Fruit fly (Drosophila melanogaster) whole organism, embryonic: ENCODE data around the gene Irbp18.

ENCODE experiments used
- B-H1 ChIP-seq: fragments of 200-800 bp; sonication (Bioruptor generic); IDR thresholded peaks from 3 replicates; pipeline ENCODE4 v1.3.6; 2022; ENCODE audit warnings: missing biosample characterization, missing genetic modification characterization
- Bteb2 ChIP-seq: fragments of 200-800 bp; sonication (Bioruptor generic); optimal IDR thresholded peaks from 2 replicates; lab custom pipeline; 2016; ENCODE audit warnings: missing biosample characterization, missing genetic modification characterization
- C15 ChIP-seq: fragments of 200-800 bp; sonication (Bioruptor generic); IDR thresholded peaks from 3 replicates; pipeline ENCODE4 v1.3.6; 2022; ENCODE audit warnings: missing biosample characterization, missing genetic modification characterization
- CG1024 ChIP-seq: fragments of 200-800 bp; sonication (Bioruptor generic); IDR thresholded peaks from 2 replicates; pipeline ENCODE4 v1.3.6; 2022; ENCODE audit warnings: missing biosample characterization, missing genetic modification characterization
- CG10267 ChIP-seq: fragments of 200-800 bp; sonication (Bioruptor generic); optimal IDR thresholded peaks from 2 replicates; lab custom pipeline; 2018; ENCODE audit warnings: missing biosample characterization, mild to moderate bottlenecking, missing genetic modification characterization, moderate library complexity
- CG10366 ChIP-seq: fragments of 200-800 bp; sonication (Bioruptor generic); IDR thresholded peaks from 2 replicates; pipeline ENCODE4 v1.3.6; 2022; ENCODE audit warnings: missing biosample characterization, missing genetic modification characterization
- CG10959 ChIP-seq: fragments of 200-800 bp; sonication (Bioruptor generic); IDR thresholded peaks from 2 replicates; pipeline ENCODE4 v1.3.6; 2022; ENCODE audit warnings: missing biosample characterization, missing genetic modification characterization
- CG12219 ChIP-seq: fragments of 200-800 bp; sonication (Bioruptor generic); optimal IDR thresholded peaks from 3 replicates; lab custom pipeline; 2018; ENCODE audit warnings: missing biosample characterization, mild to moderate bottlenecking, missing genetic modification characterization
- CG12299 ChIP-seq: fragments of 200-800 bp; sonication (Bioruptor generic); optimal IDR thresholded peaks from 2 replicates; lab custom pipeline; 2018; ENCODE audit warnings: missing biosample characterization, mild to moderate bottlenecking, missing genetic modification characterization
- CG12744 ChIP-seq: fragments of 200-800 bp; sonication (Bioruptor generic); optimal IDR thresholded peaks from 2 replicates; lab custom pipeline; 2016; ENCODE audit warnings: missing biosample characterization, missing genetic modification characterization
- CG1603 ChIP-seq: fragments of 200-800 bp; sonication (Bioruptor generic); optimal IDR thresholded peaks from 2 replicates; lab custom pipeline; 2019; ENCODE audit warnings: missing biosample characterization, mild to moderate bottlenecking, missing genetic modification characterization, moderate library complexity
- CG16815 ChIP-seq: fragments of 200-800 bp; sonication (Bioruptor generic); optimal IDR thresholded peaks from 3 replicates; lab custom pipeline; 2017; ENCODE audit warnings: missing biosample characterization, mild to moderate bottlenecking, missing genetic modification characterization
- CG2712 ChIP-seq: fragments of 200-800 bp; optimal IDR thresholded peaks from 3 replicates; lab custom pipeline; 2019; ENCODE audit warnings: missing biosample characterization, mild to moderate bottlenecking, missing genetic modification characterization, moderate library complexity
- CG30020 ChIP-seq: fragments of 200-800 bp; optimal IDR thresholded peaks from 2 replicates; lab custom pipeline; 2019; ENCODE audit warnings: missing biosample characterization, mild to moderate bottlenecking, missing genetic modification characterization, moderate library complexity
- CG31224 ChIP-seq: fragments of 200-800 bp; sonication (Bioruptor generic); IDR thresholded peaks from 2 replicates; pipeline ENCODE4 v1.3.6; 2022; ENCODE audit warnings: missing biosample characterization, missing genetic modification characterization
- CG4282 ChIP-seq: fragments of 200-800 bp; sonication (Bioruptor generic); optimal IDR thresholded peaks from 2 replicates; lab custom pipeline; 2016; ENCODE audit warnings: missing biosample characterization, missing genetic modification characterization
- CG4404 ChIP-seq: fragments of 200-800 bp; sonication (Bioruptor generic); IDR thresholded peaks from 2 replicates; pipeline ENCODE4 v1.3.6; 2022; ENCODE audit warnings: missing biosample characterization, missing genetic modification characterization
- CG6854 ChIP-seq: fragments of 200-800 bp; sonication (Bioruptor generic); optimal IDR thresholded peaks from 3 replicates; lab custom pipeline; 2017; ENCODE audit warnings: missing biosample characterization, mild to moderate bottlenecking, missing genetic modification characterization
- CG7928 ChIP-seq: fragments of 200-800 bp; sonication (Bioruptor generic); optimal IDR thresholded peaks from 2 replicates; lab custom pipeline; 2017; ENCODE audit warnings: missing biosample characterization, mild to moderate bottlenecking, missing genetic modification characterization
- D ChIP-seq, 2 experiments: fragments of 200-800 bp in 1 of 2; fragments of >200 bp in 1 of 2; sonication (Bioruptor generic) in 1 of 2; optimal IDR thresholded peaks; 2 replicates in 1 of 2; 3 replicates in 1 of 2; lab custom pipeline; 2017; ENCODE audit warnings: mild to moderate bottlenecking in 1 of 2, missing biosample characterization in 1 of 2, missing genetic modification characterization in 1 of 2, missing genetic modification reagents in 1 of 2
- Dref ChIP-seq: fragments of 200-800 bp; sonication (Bioruptor generic); IDR thresholded peaks from 2 replicates; pipeline ENCODE4 v1.3.6; 2022; ENCODE audit warnings: missing biosample characterization, missing genetic modification characterization
- GATAe ChIP-seq: fragments of 200-800 bp; sonication (Bioruptor generic); conservative IDR thresholded peaks from 2 replicates; pipeline ENCODE4 v1.3.6; 2022; ENCODE audit warnings: missing biosample characterization, missing genetic modification characterization
- Gsc ChIP-seq: fragments of 200-800 bp; sonication (Bioruptor generic); IDR thresholded peaks from 2 replicates; pipeline ENCODE4 v1.3.6; 2022; ENCODE audit warnings: missing biosample characterization, missing genetic modification characterization
- HLH4C ChIP-seq: fragments of 200-800 bp; sonication (Bioruptor generic); IDR thresholded peaks from 3 replicates; pipeline ENCODE4 v1.3.6; 2022; ENCODE audit warnings: missing biosample characterization, missing genetic modification characterization; ENCODE audit not compliant: partially characterized antibody
- HLHmδ ChIP-seq: fragments of 200-800 bp; sonication (Bioruptor generic); optimal IDR thresholded peaks from 2 replicates; lab custom pipeline; 2018; ENCODE audit warnings: missing biosample characterization, mild to moderate bottlenecking, missing genetic modification characterization, moderate library complexity
- Hr3 ChIP-seq: fragments of 200-800 bp; sonication (Bioruptor generic); optimal IDR thresholded peaks from 3 replicates; lab custom pipeline; 2016; ENCODE audit warnings: missing biosample characterization, missing genetic modification characterization
- Lpt ChIP-seq: fragments of >200 bp; optimal IDR thresholded peaks from 2 replicates; lab custom pipeline; 2018; ENCODE audit warnings: missing biosample characterization, missing genetic modification characterization
- MESR4 ChIP-seq: fragments of 200-800 bp; sonication (Bioruptor generic); optimal IDR thresholded peaks from 2 replicates; lab custom pipeline; 2018; ENCODE audit warnings: missing biosample characterization, mild to moderate bottlenecking, missing genetic modification characterization, moderate library complexity
- Meics ChIP-seq: fragments of 200-800 bp; sonication (Bioruptor generic); optimal IDR thresholded peaks from 2 replicates; lab custom pipeline; 2017; ENCODE audit warnings: missing biosample characterization, mild to moderate bottlenecking, missing genetic modification characterization
- NC2β ChIP-seq: fragments of 200-800 bp; sonication (Bioruptor generic); optimal IDR thresholded peaks from 2 replicates; lab custom pipeline; 2016; ENCODE audit warnings: missing biosample characterization, missing genetic modification characterization
- NK7.1 ChIP-seq: fragments of 200-800 bp; sonication (Bioruptor generic); optimal IDR thresholded peaks from 3 replicates; lab custom pipeline; 2016; ENCODE audit warnings: missing biosample characterization, missing genetic modification characterization
- Pdp1 ChIP-seq, 2 experiments: fragments of 200-800 bp; sonication (Bioruptor generic); optimal IDR thresholded peaks; 3 replicates each; lab custom pipeline; 2016; ENCODE audit warnings: missing biosample characterization in 2 of 2, missing genetic modification characterization in 2 of 2, mild to moderate bottlenecking in 1 of 2, moderate library complexity in 1 of 2
- Rx ChIP-seq: fragments of 200-800 bp; sonication (Bioruptor generic); IDR thresholded peaks from 2 replicates; pipeline ENCODE4 v1.3.6; 2022; ENCODE audit warnings: missing biosample characterization, missing genetic modification characterization
- Sox102F ChIP-seq: fragments of 200-800 bp; sonication (Bioruptor generic); optimal IDR thresholded peaks from 2 replicates; lab custom pipeline; 2018; ENCODE audit warnings: missing biosample characterization, mild to moderate bottlenecking, missing genetic modification characterization, moderate library complexity
- Taf1 ChIP-seq: fragments of 200-800 bp; sonication (Bioruptor generic); IDR thresholded peaks from 2 replicates; pipeline ENCODE4 v1.3.6; 2022; ENCODE audit warnings: missing biosample characterization, missing genetic modification characterization
- Tbp ChIP-seq: fragments of >200 bp; optimal IDR thresholded peaks from 2 replicates; lab custom pipeline; 2018; ENCODE audit warnings: missing biosample characterization, missing genetic modification characterization
- Usf ChIP-seq: fragments of 200-800 bp; sonication (Bioruptor generic); optimal IDR thresholded peaks from 2 replicates; lab custom pipeline; 2017; ENCODE audit warnings: missing genotype, missing biosample characterization, missing genetic modification characterization
- Xrp1 ChIP-seq: fragments of 200-800 bp; sonication (Bioruptor generic); IDR thresholded peaks from 2 replicates; pipeline ENCODE4 v1.3.6; 2022; ENCODE audit warnings: missing biosample characterization, missing genetic modification characterization
- amos ChIP-seq: fragments of 200-800 bp; sonication (Bioruptor generic); IDR thresholded peaks from 2 replicates; pipeline ENCODE4 v1.3.6; 2022; ENCODE audit warnings: missing biosample characterization, missing genetic modification characterization; ENCODE audit not compliant: partially characterized antibody
- cg ChIP-seq: fragments of 200-800 bp; sonication (Bioruptor generic); optimal IDR thresholded peaks from 3 replicates; lab custom pipeline; 2019; ENCODE audit warnings: missing biosample characterization, mild to moderate bottlenecking, missing genetic modification characterization, moderate library complexity
- dmrt11E ChIP-seq: fragments of 200-800 bp; sonication (Bioruptor generic); optimal IDR thresholded peaks from 3 replicates; lab custom pipeline; 2018; ENCODE audit warnings: missing biosample characterization, mild to moderate bottlenecking, missing genetic modification characterization, moderate library complexity
- gce ChIP-seq: fragments of 200-800 bp; sonication (Bioruptor generic); IDR thresholded peaks from 3 replicates; pipeline ENCODE4 v1.3.6; 2022; ENCODE audit warnings: missing biosample characterization, missing genetic modification characterization
- gem ChIP-seq: fragments of 200-800 bp; sonication (Bioruptor generic); optimal IDR thresholded peaks from 2 replicates; lab custom pipeline; 2019; ENCODE audit warnings: missing biosample characterization, mild to moderate bottlenecking, missing genetic modification characterization, moderate library complexity
- lab ChIP-seq: fragments of 200-800 bp; sonication (Bioruptor generic); optimal IDR thresholded peaks from 3 replicates; lab custom pipeline; 2017; ENCODE audit warnings: missing biosample characterization, missing genetic modification characterization, mild to moderate bottlenecking, moderate library complexity, missing genetic modification reagents
- pan ChIP-seq, 4 experiments: fragments of >200 bp in 3 of 4; fragments of 200-800 bp in 1 of 4; sonication (Bioruptor generic) in 1 of 4; optimal IDR thresholded peaks in 3 of 4; IDR thresholded peaks in 1 of 4; 2 replicates each; pipeline versions ENCODE4 v1.3.6 to Lab custom; 2017 to 2022; ENCODE audit warnings: missing biosample characterization in 2 of 4, missing genetic modification characterization in 2 of 4, mixed read lengths in 1 of 4
- trem ChIP-seq: fragments of 200-800 bp; optimal IDR thresholded peaks from 3 replicates; lab custom pipeline; 2019; ENCODE audit warnings: missing biosample characterization, mild to moderate bottlenecking, missing genetic modification characterization, moderate library complexity
- unpg ChIP-seq: fragments of 200-800 bp; sonication (Bioruptor generic); optimal IDR thresholded peaks from 3 replicates; lab custom pipeline; 2018; ENCODE audit warnings: missing biosample characterization, mild to moderate bottlenecking, missing genetic modification characterization, moderate library complexity
- zen ChIP-seq: fragments of 200-800 bp; sonication (Bioruptor generic); optimal IDR thresholded peaks from 3 replicates; lab custom pipeline; 2018; ENCODE audit warnings: missing biosample characterization, mild to moderate bottlenecking, missing genetic modification characterization, moderate library complexity

Irbp18 gene

dm6 chr3L:11097982-11098663, at the start of gene Irbp18, which contains the start of gene APP-BP1 (continued):
- peak; percentile 92 to 96 for TF ChIP-seq Pdp1 (GFP tag; optimal IDR thresholded peaks at IDR 0.05; lab: Kevin White, UChicago)
- no peak for TF ChIP-seq D (optimal IDR thresholded peaks at IDR 0.05; lab: Kevin White, UChicago)
- peak; percentile 92 for TF ChIP-seq D (GFP tag; optimal IDR thresholded peaks at IDR 0.05; lab: Kevin White, UChicago)
- peak; percentile 94 for TF ChIP-seq Bteb2 (GFP tag; lab: Kevin White, UChicago)
- TF ChIP-seq Xrp1 (GFP tag; lab: Robert Waterston, UW): peak; percentile 93
- peak; percentile 69 for TF ChIP-seq CG7928 (GFP tag; lab: Kevin White, UChicago)
- peak; percentile 95 for TF ChIP-seq Hr3 (GFP tag; lab: Kevin White, UChicago)
- peak; percentile 58; the same call in 1 of the 2 replicates for TF ChIP-seq Gsc (GFP tag; lab: Robert Waterston, UW)
- peak; percentile 31 for TF ChIP-seq MESR4 (GFP tag; lab: Kevin White, UChicago)
- peak; percentile 71; the same call in 2 of the 3 replicates for TF ChIP-seq gce (GFP tag; lab: Robert Waterston, UW)
- no peak for TF ChIP-seq pan (optimal IDR thresholded peaks at IDR 0.05; lab: Kevin White, UChicago)
- TF ChIP-seq pan (GFP tag; optimal IDR thresholded peaks at IDR 0.05 in 1 of 2, IDR thresholded peaks at IDR 0.05 in 1 of 2): peak in 1 of 2 experiments; percentile 92
- peak; percentile 85 for TF ChIP-seq CG12299 (tag; lab: Kevin White, UChicago)
- no peak for TF ChIP-seq Tbp (GFP tag; lab: Kevin White, UChicago)
- TF ChIP-seq CG4282: peak; percentile 89
- peak; percentile 73 for TF ChIP-seq CG4404 (GFP tag; lab: Robert Waterston, UW)
- TF ChIP-seq CG12219 (GFP tag; lab: Kevin White, UChicago): peak; percentile 91
- TF ChIP-seq CG10366: peak; percentile 84
- peak; percentile 81 for TF ChIP-seq B-H1
- TF ChIP-seq NC2β: peak; percentile 93
- peak; percentile 63 for TF ChIP-seq CG1024 (GFP tag; lab: Robert Waterston, UW)
- TF ChIP-seq CG16815: peak; percentile 93
- TF ChIP-seq trem: peak; percentile 84
- TF ChIP-seq GATAe: no peak; the same call in 1 of the 2 replicates
- TF ChIP-seq dmrt11E (tag; lab: Kevin White, UChicago): peak; percentile 86
- no peak for TF ChIP-seq Lpt (GFP tag; lab: Kevin White, UChicago)
- peak; percentile 93 for TF ChIP-seq unpg
- peak; percentile 87 for TF ChIP-seq CG6854 (GFP tag; lab: Kevin White, UChicago)
- TF ChIP-seq CG31224 (GFP tag; lab: Robert Waterston, UW): peak; percentile 81
- TF ChIP-seq lab (GFP tag; lab: Kevin White, UChicago): peak; percentile 95
- TF ChIP-seq cg: peak; percentile 22
- TF ChIP-seq NK7.1 (GFP tag; lab: Kevin White, UChicago): peak; percentile 87
- peak; percentile 94 for TF ChIP-seq CG12744 (GFP tag; lab: Kevin White, UChicago)
- TF ChIP-seq Taf1 (GFP tag; lab: Robert Waterston, UW): peak; percentile 67
- peak; percentile 85 for TF ChIP-seq zen (tag; lab: Kevin White, UChicago)
- peak; percentile 59; the same call in 1 of the 2 replicates for TF ChIP-seq CG10959 (GFP tag; lab: Robert Waterston, UW)
- TF ChIP-seq CG30020: peak; percentile 79
- peak; percentile 83 for TF ChIP-seq Rx (GFP tag; lab: Robert Waterston, UW)
- peak; percentile 77; the same call in 2 of the 3 replicates for TF ChIP-seq C15
- TF ChIP-seq HLH4C (GFP tag; lab: Robert Waterston, UW): no peak
- peak; percentile 94 for TF ChIP-seq Meics (GFP tag; lab: Kevin White, UChicago)
- no peak; the same call in 1 of the 2 replicates for TF ChIP-seq amos (GFP tag; lab: Robert Waterston, UW)
- TF ChIP-seq HLHmδ (GFP tag; lab: Kevin White, UChicago): no peak
- no peak for TF ChIP-seq Dref (GFP tag; lab: Robert Waterston, UW)
- TF ChIP-seq Usf (GFP tag; lab: Kevin White, UChicago): peak; percentile 86
- peak; percentile 93 for TF ChIP-seq Sox102F (GFP tag; lab: Kevin White, UChicago)
- peak; percentile 88 for TF ChIP-seq CG1603 (tag; lab: Kevin White, UChicago)
- peak; percentile 96 for TF ChIP-seq gem (tag; lab: Kevin White, UChicago)
- TF ChIP-seq CG2712 (tag; lab: Kevin White, UChicago): peak; percentile 93
- TF ChIP-seq CG10267 (tag; lab: Kevin White, UChicago): peak; percentile 98
